Worm (Caenorhabditis elegans) whole organism, L4 larva: ENCODE results near the gene C43H6.12.

ENCODE experiments used
- T26A8.4 ChIP-seq: fragments of 200-800 bp; sonication (Bioruptor generic); IDR thresholded peaks from 2 replicates; pipeline ENCODE4 v1.3.6; 2022; ENCODE audit warnings: missing genetic modification characterization, missing compliant biosample characterization
- Y105C5A.15 ChIP-seq: fragments of 200-800 bp; sonication (Bioruptor generic); IDR thresholded peaks from 2 replicates; pipeline ENCODE4 v1.3.6; 2022; ENCODE audit warnings: missing genetic modification characterization, missing compliant biosample characterization
- Y5F2A.4 ChIP-seq: fragments of 200-800 bp; sonication (Bioruptor generic); optimal IDR thresholded peaks from 2 replicates; lab custom pipeline; 2018; ENCODE audit warnings: mild to moderate bottlenecking, missing genetic modification characterization, missing compliant biosample characterization
- aha-1 ChIP-seq: fragments of 150-350 bp; peaks from one replicate; lab custom pipeline; 2014; ENCODE audit warnings: missing biosample characterization, missing genetic modification characterization
- arid-1 ChIP-seq: fragments of 200-800 bp; sonication (Bioruptor generic); conservative IDR thresholded peaks from 2 replicates; pipeline ENCODE4 v1.3.6; 2022; ENCODE audit warnings: missing genetic modification reagents, missing genetic modification characterization, missing compliant biosample characterization
- ceh-20 ChIP-seq: fragments of 200-800 bp; sonication (Bioruptor generic); IDR thresholded peaks from 2 replicates; pipeline ENCODE4 v1.3.6; 2022; ENCODE audit warnings: missing genetic modification reagents, missing genetic modification characterization, missing compliant biosample characterization
- ceh-82 ChIP-seq: sonication (generic microtip); optimal IDR thresholded peaks from 2 replicates; lab custom pipeline; 2017; ENCODE audit warnings: missing biosample characterization, missing genetic modification characterization
- cey-2 ChIP-seq: sonication (generic microtip); optimal IDR thresholded peaks from 3 replicates; lab custom pipeline; 2017; ENCODE audit warnings: missing genetic modification characterization, mild to moderate bottlenecking, missing compliant biosample characterization, antibody characterized with exemption, borderline replicate concordance; ENCODE audit not compliant: insufficient read depth
- ctbp-1 ChIP-seq: fragments of 200-800 bp; sonication (Bioruptor generic); IDR thresholded peaks from 2 replicates; pipeline ENCODE4 v1.3.6; 2022; ENCODE audit warnings: missing genetic modification reagents, missing genetic modification characterization, missing compliant biosample characterization
- daf-19 ChIP-seq: fragments of 200-800 bp; sonication (Bioruptor generic); conservative IDR thresholded peaks from 2 replicates; pipeline ENCODE4 v1.3.6; 2022; ENCODE audit warnings: missing genetic modification characterization, missing compliant biosample characterization
- daf-8 ChIP-seq: fragments of 200-800 bp; sonication (Bioruptor generic); IDR thresholded peaks from 2 replicates; pipeline ENCODE4 v1.3.6; 2022; ENCODE audit warnings: missing genetic modification characterization, missing compliant biosample characterization
- dmd-8 ChIP-seq: fragments of 200-800 bp; sonication (Bioruptor generic); IDR thresholded peaks from 2 replicates; pipeline ENCODE4 v1.3.6; 2022; ENCODE audit warnings: missing genetic modification characterization, missing compliant biosample characterization
- dmd-9 ChIP-seq: fragments of 200-800 bp; sonication (Bioruptor generic); IDR thresholded peaks from 2 replicates; pipeline ENCODE4 v1.3.6; 2022; ENCODE audit warnings: missing genetic modification reagents, missing genetic modification characterization, missing compliant biosample characterization
- duxl-1 ChIP-seq: sonication (generic microtip); optimal IDR thresholded peaks from 2 replicates; lab custom pipeline; 2016; ENCODE audit warnings: mild to moderate bottlenecking, missing genetic modification characterization, moderate library complexity, missing compliant biosample characterization; ENCODE audit not compliant: poor library complexity
- dve-1 ChIP-seq: sonication (generic microtip); optimal IDR thresholded peaks from 2 replicates; lab custom pipeline; 2017; ENCODE audit warnings: antibody characterized with exemption, mild to moderate bottlenecking, missing genetic modification characterization, missing compliant biosample characterization; ENCODE audit not compliant: insufficient read depth
- fos-1 ChIP-seq: fragments of 150-350 bp; optimal IDR thresholded peaks from 2 replicates; lab custom pipeline; 2014; ENCODE audit warnings: missing biosample characterization, missing genetic modification characterization
- hif-1 ChIP-seq, 2 experiments: sonication (generic microtip); optimal IDR thresholded peaks; 2 replicates each; lab custom pipeline; 2016 to 2017; ENCODE audit warnings: missing compliant biosample characterization in 2 of 2, missing genetic modification characterization in 2 of 2, missing genetic modification reagents in 2 of 2, missing genotype in 2 of 2, mild to moderate bottlenecking in 1 of 2
- hlh-11 ChIP-seq: fragments of 200-800 bp; sonication (Bioruptor generic); optimal IDR thresholded peaks from 2 replicates; lab custom pipeline; 2018; ENCODE audit warnings: mild to moderate bottlenecking, missing genetic modification characterization, missing compliant biosample characterization
- hmg-1.1 ChIP-seq: fragments of 200-800 bp; sonication (Bioruptor generic); IDR thresholded peaks from 2 replicates; pipeline ENCODE4 v1.3.6; 2022; ENCODE audit warnings: missing genetic modification reagents, missing genetic modification characterization, missing compliant biosample characterization
- lsy-2 ChIP-seq, 2 experiments: fragments of 150-350 bp in 1 of 2; sonication (generic microtip) in 1 of 2; optimal IDR thresholded peaks; 2 replicates each; lab custom pipeline; 2014 to 2017; ENCODE audit warnings: missing biosample characterization in 2 of 2, missing genetic modification characterization in 2 of 2
- mdl-1 ChIP-seq, 2 experiments: fragments of 150-350 bp in 1 of 2; sonication (generic microtip) in 1 of 2; optimal IDR thresholded peaks; 2 replicates each; lab custom pipeline; 2014 to 2017; ENCODE audit warnings: missing biosample characterization in 2 of 2, missing genetic modification characterization in 2 of 2
- mes-2 ChIP-seq: sonication (generic microtip); optimal IDR thresholded peaks from 2 replicates; lab custom pipeline; 2016; ENCODE audit warnings: missing genotype, mild to moderate bottlenecking, missing genetic modification characterization, missing compliant biosample characterization; ENCODE audit not compliant: poor library complexity, severe bottlenecking
- mxl-2 ChIP-seq: fragments of 200-800 bp; sonication (Bioruptor generic); conservative IDR thresholded peaks from 2 replicates; pipeline ENCODE4 v1.3.6; 2022; ENCODE audit warnings: missing genetic modification reagents, missing genetic modification characterization, missing compliant biosample characterization
- mxl-3 ChIP-seq: fragments of 200-800 bp; sonication (Bioruptor generic); optimal IDR thresholded peaks from 2 replicates; lab custom pipeline; 2018; ENCODE audit warnings: mild to moderate bottlenecking, missing genetic modification characterization, missing compliant biosample characterization
- nhr-102 ChIP-seq: sonication (generic microtip); optimal IDR thresholded peaks from 2 replicates; lab custom pipeline; 2016; ENCODE audit warnings: mild to moderate bottlenecking, missing genetic modification characterization, moderate library complexity, missing compliant biosample characterization
- nhr-25 ChIP-seq: sonication (generic microtip); optimal IDR thresholded peaks from 2 replicates; lab custom pipeline; 2017; ENCODE audit warnings: missing genetic modification characterization, mild to moderate bottlenecking, missing compliant biosample characterization, antibody characterized with exemption, moderate library complexity, borderline replicate concordance; ENCODE audit not compliant: insufficient read depth
- nhr-28 ChIP-seq: fragments of 150-350 bp; optimal IDR thresholded peaks from 2 replicates; lab custom pipeline; 2014; ENCODE audit warnings: missing biosample characterization, missing genetic modification characterization
- nhr-41 ChIP-seq: fragments of 200-800 bp; sonication (Bioruptor generic); IDR thresholded peaks from 2 replicates; pipeline ENCODE4 v1.3.6; 2022; ENCODE audit warnings: missing genetic modification reagents, missing genetic modification characterization, missing compliant biosample characterization
- nhr-48 ChIP-seq: sonication (generic microtip); optimal IDR thresholded peaks from 2 replicates; lab custom pipeline; 2016; ENCODE audit warnings: mild to moderate bottlenecking, missing genetic modification characterization, missing compliant biosample characterization
- nhr-6 ChIP-seq: fragments of 150-350 bp; optimal IDR thresholded peaks from 2 replicates; lab custom pipeline; 2014; ENCODE audit warnings: missing biosample characterization, missing genetic modification characterization
- nhr-76 ChIP-seq: fragments of 150-350 bp; optimal IDR thresholded peaks from 2 replicates; lab custom pipeline; 2014; ENCODE audit warnings: missing biosample characterization, missing genetic modification characterization
- pha-4 ChIP-seq, 2 experiments: fragments of 150-350 bp in 1 of 2; fragments of 200-800 bp in 1 of 2; sonication (Bioruptor generic) in 1 of 2; IDR thresholded peaks in 1 of 2; optimal IDR thresholded peaks in 1 of 2; 2 replicates each; pipeline versions ENCODE4 v1.3.6 to Lab custom; 2014 to 2022; ENCODE audit warnings: missing genetic modification characterization in 2 of 2, missing genetic modification reagents in 2 of 2, missing biosample characterization in 1 of 2, missing compliant biosample characterization in 1 of 2
- php-3 ChIP-seq: fragments of 200-800 bp; sonication (Bioruptor generic); IDR thresholded peaks from 2 replicates; pipeline ENCODE4 v1.3.6; 2022; ENCODE audit warnings: missing genetic modification reagents, missing genetic modification characterization, missing compliant biosample characterization
- skn-1 ChIP-seq: fragments of 150-350 bp; optimal IDR thresholded peaks from 2 replicates; lab custom pipeline; 2014; ENCODE audit warnings: missing biosample characterization, missing genetic modification characterization
- snpc-1.2 ChIP-seq: fragments of 200-800 bp; sonication (Bioruptor generic); IDR thresholded peaks from 2 replicates; pipeline ENCODE4 v1.3.6; 2022; ENCODE audit warnings: missing genetic modification reagents, missing genetic modification characterization, missing compliant biosample characterization
- snpc-4 ChIP-seq: fragments of 150-350 bp; optimal IDR thresholded peaks from 2 replicates; lab custom pipeline; 2014; ENCODE audit warnings: missing biosample characterization, missing genetic modification characterization
- spr-1 ChIP-seq: sonication (generic microtip); optimal IDR thresholded peaks from 2 replicates; lab custom pipeline; 2016; ENCODE audit warnings: mild to moderate bottlenecking, missing genetic modification characterization, missing compliant biosample characterization
- tag-97 ChIP-seq: fragments of 200-800 bp; sonication (Bioruptor generic); IDR thresholded peaks from 2 replicates; pipeline ENCODE4 v1.3.6; 2022; ENCODE audit warnings: missing genetic modification characterization, missing compliant biosample characterization
- unc-39 ChIP-seq: sonication (generic microtip); optimal IDR thresholded peaks from 2 replicates; lab custom pipeline; 2017; ENCODE audit warnings: missing biosample characterization, missing genetic modification characterization
- unc-62 ChIP-seq, 3 experiments: fragments of 150-350 bp in 1 of 3; sonication (generic microtip); optimal IDR thresholded peaks in 2 of 3; peaks in 1 of 3; 1 replicate in 1 of 3; 2 replicates in 2 of 3; lab custom pipeline; 2014 to 2017; ENCODE audit warnings: missing biosample characterization in 3 of 3, missing genetic modification characterization in 3 of 3, missing genetic modification reagents in 3 of 3, missing genotype in 1 of 3
- vab-7 ChIP-seq: fragments of 200-800 bp; sonication (Bioruptor generic); IDR thresholded peaks from 2 replicates; pipeline ENCODE4 v1.3.6; 2022; ENCODE audit warnings: missing genetic modification reagents, missing genetic modification characterization, missing compliant biosample characterization
- zfp-2 ChIP-seq: sonication (generic microtip); optimal IDR thresholded peaks from 2 replicates; lab custom pipeline; 2016; ENCODE audit warnings: mild to moderate bottlenecking, missing genetic modification characterization, missing compliant biosample characterization
- ztf-11 ChIP-seq: fragments of 150-350 bp; optimal IDR thresholded peaks from 2 replicates; lab custom pipeline; 2014; ENCODE audit warnings: missing biosample characterization, missing genetic modification characterization
- ztf-7 ChIP-seq: fragments of 150-350 bp; optimal IDR thresholded peaks from 2 replicates; lab custom pipeline; 2014; ENCODE audit warnings: missing biosample characterization, missing genetic modification characterization

Gene C43H6.12

ce11 chrX:2364703-2365299 is 44.6 kb upstream of the C43H6.12 start (continued):
- TF ChIP-seq daf-19 (GFP tag; lab: Robert Waterston, UW) (peak; percentile 71; the same call in 1 of the 2 replicates), pha-4 (GFP tag; IDR thresholded peaks at IDR 0.05; lab: Robert Waterston, UW) (peak; percentile 80), pha-4 (tag; optimal IDR thresholded peaks at IDR 0.05; lab: Kevin White, UChicago) (no peak), daf-8 (GFP tag; lab: Robert Waterston, UW) (no peak), php-3 (peak; percentile 91), Y105C5A.15 (GFP tag; lab: Robert Waterston, UW) (no peak), zfp-2 (peak; percentile 64), tag-97 (GFP tag; lab: Robert Waterston, UW) (0 out of 2 replicates have a peak, but pooled peaks have one; percentile 10), ztf-11 (tag; lab: Kevin White, UChicago) (peak; percentile 4), T26A8.4 (GFP tag; lab: Robert Waterston, UW) (peak; percentile 97), vab-7 (GFP tag; lab: Robert Waterston, UW) (peak; percentile 83), arid-1 (GFP tag; lab: Robert Waterston, UW) (peak; percentile 60), nhr-102 (tag; lab: Kevin White, UChicago) (peak; percentile 98), skn-1 (tag; lab: Kevin White, UChicago) (no peak), Y5F2A.4 (GFP tag; lab: Kevin White, UChicago) (no peak), snpc-4 (tag; lab: Kevin White, UChicago) (no peak), ztf-7 (tag; lab: Kevin White, UChicago) (peak; percentile 94), dve-1 (peak; percentile 97), dmd-8 (GFP tag; lab: Robert Waterston, UW) (no peak), nhr-48 (tag; lab: Kevin White, UChicago) (peak; percentile 91)

- TF ChIP-seq spr-1 (tag; lab: Kevin White, UChicago) (no peak), mdl-1 (tag; optimal IDR thresholded peaks at IDR 0.05; lab: Kevin White, UChicago) (no peak), unc-62 (GFP tag; optimal IDR thresholded peaks at IDR 0.05 in 1 of 2; lab: Kevin White, UChicago) (no peak), unc-62 (tag; optimal IDR thresholded peaks at IDR 0.05; lab: Kevin White, UChicago) (no peak), nhr-6 (tag; lab: Kevin White, UChicago) (no peak), arid-1 (GFP tag; lab: Robert Waterston, UW) (no peak), ctbp-1 (GFP tag; lab: Robert Waterston, UW) (no peak), ceh-20 (GFP tag; lab: Robert Waterston, UW) (no peak), nhr-76 (tag; lab: Kevin White, UChicago) (no peak), fos-1 (tag; lab: Kevin White, UChicago) (no peak), duxl-1 (tag; lab: Kevin White, UChicago) (no peak), snpc-1.2 (GFP tag; lab: Robert Waterston, UW) (no peak), nhr-41 (GFP tag; lab: Robert Waterston, UW) (no peak), hmg-1.1 (GFP tag; lab: Robert Waterston, UW) (no peak), hif-1 (tag; optimal IDR thresholded peaks at IDR 0.05; lab: Kevin White, UChicago) (no peak), cey-2 (tag; lab: Kevin White, UChicago) (no peak)
Observed at ce11 chrX:2365890-2366289, 43.5 kb upstream of the C43H6.12 start, which contains the start of gene T24D8.6. Gene T24D8.6 (minus strand): TSS chrX:2365990.

ce11 chrX:2368042-2368814 is 41.2 kb upstream of the C43H6.12 start:
- TF ChIP-seq pha-4 (GFP tag; IDR thresholded peaks at IDR 0.05; lab: Robert Waterston, UW) (no peak), pha-4 (tag; optimal IDR thresholded peaks at IDR 0.05; lab: Kevin White, UChicago) (no peak), nhr-28 (peak; percentile 42), mxl-3 (GFP tag; lab: Kevin White, UChicago) (peak; percentile 24), mxl-2 (no peak), arid-1 (GFP tag; lab: Robert Waterston, UW) (no peak), ceh-82 (tag; lab: Kevin White, UChicago) (no peak), mes-2 (tag; lab: Kevin White, UChicago) (peak; percentile 31), nhr-25 (tag; lab: Kevin White, UChicago) (peak; percentile 74), unc-39 (tag; lab: Kevin White, UChicago) (no peak), aha-1 (peak; percentile 84), hlh-11 (tag; lab: Kevin White, UChicago) (peak; percentile 32), dmd-9 (no peak), lsy-2 (tag; optimal IDR thresholded peaks at IDR 0.05; lab: Kevin White, UChicago) (peak in 1 of 2 experiments; percentile 15), zfp-2 (no peak)
